Worm (Caenorhabditis elegans): ENCODE results near the gene srsx-14.

srsx-14 gene

ce11 chrIV:5649073-5649583 lies 22.2 kb upstream of the srsx-14 start, which contains the start of gene csn-5:
csn-5 (plus strand) TSS chrIV:5649533.
- TF ChIP-seq ama-1 (optimal IDR thresholded peaks at IDR 0.05) (no peak), ama-1 (GFP tag; optimal IDR thresholded peaks at IDR 0.05) (no peak), rpc-1 (optimal IDR thresholded peaks at IDR 0.05) (no peak), rpc-1 (tag; optimal IDR thresholded peaks at IDR 0.05) (no peak), snpc-4 (GFP tag; optimal IDR thresholded peaks at IDR 0.05) (no peak), snpc-4 (tag; optimal IDR thresholded peaks at IDR 0.05) (peak in 1 of 4 experiments; percentile 6), akir-1 (GFP tag; optimal IDR thresholded peaks at IDR 0.05) (no peak), attf-3 (GFP tag; conservative IDR thresholded peaks at IDR 0.05) (peak; percentile 90), dpl-1 (GFP tag; optimal IDR thresholded peaks at IDR 0.05) (no peak)

- TF ChIP-seq B0261.1 (tag; optimal IDR thresholded peaks at IDR 0.05) (no peak), egl-18 (GFP tag; IDR thresholded peaks at IDR 0.05) (no peak), zim-3 (tag; optimal IDR thresholded peaks at IDR 0.05) (no peak)
These were observed 18.6 kb upstream of the srsx-14 start, which contains the start of the genes srd-8 and B0547.2 for ce11 chrIV:5645514-5646052. srd-8 (minus strand) TSS chrIV:5645614. B0547.2 (plus strand) TSS chrIV:5646002.

ce11 chrIV:5635551-5635950 lies 8.6 kb upstream of the srsx-14 start, which contains the start of gene srd-13:
srd-13 (minus strand) TSS chrIV:5635651.
- no peak for TF ChIP-seq nhr-179 (tag; optimal IDR thresholded peaks at IDR 0.05)
- no peak for TF ChIP-seq dpl-1 (GFP tag; optimal IDR thresholded peaks at IDR 0.05)
- no peak for TF ChIP-seq unc-62 (GFP tag; optimal IDR thresholded peaks at IDR 0.05)
- no peak for TF ChIP-seq him-1 (tag; optimal IDR thresholded peaks at IDR 0.05)
- no peak for TF ChIP-seq lin-40 (tag; optimal IDR thresholded peaks at IDR 0.05)
- TF ChIP-seq mxl-1 (tag; optimal IDR thresholded peaks at IDR 0.05), result no peak
- TF ChIP-seq nhr-80 (tag; optimal IDR thresholded peaks at IDR 0.05), result no peak
- TF ChIP-seq ceh-91 (GFP tag; IDR thresholded peaks at IDR 0.05), result no peak
- no peak for TF ChIP-seq F49E8.2 (tag; optimal IDR thresholded peaks at IDR 0.05; ENCODE audit: insufficient read depth)
- no peak for TF ChIP-seq nfya-2 (GFP tag; IDR thresholded peaks at IDR 0.05)
- TF ChIP-seq zim-3 (tag; optimal IDR thresholded peaks at IDR 0.05), result no peak
- TF ChIP-seq xnd-1 (tag; optimal IDR thresholded peaks at IDR 0.05), result no peak

DNA sequence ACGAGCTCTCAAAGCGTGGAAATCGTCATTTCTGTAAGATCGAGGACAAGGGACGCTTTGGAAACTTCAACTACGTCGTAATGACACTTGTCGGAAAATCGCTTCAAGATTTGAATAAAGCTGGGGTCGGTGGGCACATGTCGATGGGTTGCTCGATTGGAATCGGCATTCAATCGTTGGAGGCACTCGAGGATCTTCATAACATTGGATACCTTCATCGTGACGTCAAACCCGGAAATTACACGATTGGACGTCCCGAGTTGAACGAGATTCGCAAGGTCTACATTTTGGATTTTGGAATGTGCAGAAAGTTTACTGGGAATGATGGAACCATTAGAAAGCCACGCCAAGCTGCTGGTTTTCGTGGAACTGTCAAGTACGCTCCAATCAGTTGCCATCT lies 5.6 kb upstream of the srsx-14 start:
- TF ChIP-seq bed-2 (GFP tag; IDR thresholded peaks at IDR 0.05), result no peak
- TF ChIP-seq B0019.2 (GFP tag; conservative IDR thresholded peaks at IDR 0.05), result no peak
- no peak for TF ChIP-seq ztf-3 (GFP tag; optimal IDR thresholded peaks at IDR 0.05)
- no peak for TF ChIP-seq cebp-2 (GFP tag; IDR thresholded peaks at IDR 0.05)
- TF ChIP-seq C17E4.6 (GFP tag; IDR thresholded peaks at IDR 0.05), result no peak
- no peak for TF ChIP-seq let-607 (tag; optimal IDR thresholded peaks at IDR 0.05)
- TF ChIP-seq K11D2.4 (GFP tag; IDR thresholded peaks at IDR 0.05), result no peak
- no peak for TF ChIP-seq F39B2.1 (GFP tag; IDR thresholded peaks at IDR 0.05)
- no peak for TF ChIP-seq Y53G8AR.9 (GFP tag; conservative IDR thresholded peaks at IDR 0.05)
- TF ChIP-seq unc-130 (GFP tag; optimal IDR thresholded peaks at IDR 0.05), result no peak
- no peak for TF ChIP-seq efl-1 (GFP tag; optimal IDR thresholded peaks at IDR 0.05)
- TF ChIP-seq tbx-9 (tag; optimal IDR thresholded peaks at IDR 0.05; ENCODE audit: borderline replicate concordance), result no peak
- no peak for TF ChIP-seq F10E7.11 (tag; optimal IDR thresholded peaks at IDR 0.05)
- no peak for TF ChIP-seq xnd-1 (tag; optimal IDR thresholded peaks at IDR 0.05)
- no peak for TF ChIP-seq nhr-179 (tag; optimal IDR thresholded peaks at IDR 0.05)
- no peak for TF ChIP-seq ztf-25 (GFP tag; IDR thresholded peaks at IDR 0.05)
- TF ChIP-seq attf-3 (GFP tag; conservative IDR thresholded peaks at IDR 0.05), result no peak
